Fruit fly (Drosophila melanogaster) whole organism, embryonic: ENCODE data around the gene cindr.

ENCODE experiments used
- Ada2b ChIP-seq: fragments of 200-800 bp; sonication (Bioruptor generic); IDR thresholded peaks from 2 replicates; pipeline ENCODE4 v1.3.6; 2022; ENCODE audit warnings: missing biosample characterization, missing genetic modification characterization
- BEAF-32 ChIP-seq: fragments of 200-800 bp; sonication (Bioruptor generic); optimal IDR thresholded peaks from 3 replicates; lab custom pipeline; 2017; ENCODE audit warnings: missing biosample characterization, missing genetic modification characterization, mild to moderate bottlenecking, moderate library complexity, missing genetic modification reagents
- CG1024 ChIP-seq: fragments of 200-800 bp; sonication (Bioruptor generic); IDR thresholded peaks from 2 replicates; pipeline ENCODE4 v1.3.6; 2022; ENCODE audit warnings: missing biosample characterization, missing genetic modification characterization
- CG10431 ChIP-seq: fragments of 200-800 bp; sonication (Bioruptor generic); optimal IDR thresholded peaks from 3 replicates; lab custom pipeline; 2018; ENCODE audit warnings: missing biosample characterization, mild to moderate bottlenecking, missing genetic modification characterization
- CG10462 ChIP-seq: fragments of 200-800 bp; sonication (Bioruptor generic); optimal IDR thresholded peaks from 2 replicates; lab custom pipeline; 2016; ENCODE audit warnings: missing biosample characterization, missing genetic modification characterization
- CG10654 ChIP-seq: fragments of 200-800 bp; sonication (Bioruptor generic); optimal IDR thresholded peaks from 2 replicates; lab custom pipeline; 2016; ENCODE audit warnings: missing biosample characterization, missing genetic modification characterization
- CG11247 ChIP-seq: fragments of 200-800 bp; sonication (Bioruptor generic); IDR thresholded peaks from 2 replicates; pipeline ENCODE4 v1.3.6; 2022; ENCODE audit warnings: missing biosample characterization, missing genetic modification characterization
- CG11696 ChIP-seq: fragments of 200-800 bp; sonication (Bioruptor generic); IDR thresholded peaks from 2 replicates; pipeline ENCODE4 v1.3.6; 2022; ENCODE audit warnings: missing biosample characterization, missing genetic modification characterization
- CG13894 ChIP-seq: fragments of 200-800 bp; sonication (Bioruptor generic); optimal IDR thresholded peaks from 3 replicates; lab custom pipeline; 2018; ENCODE audit warnings: missing biosample characterization, mild to moderate bottlenecking, missing genetic modification characterization, moderate library complexity
- CG14860 ChIP-seq: fragments of 200-800 bp; sonication (Bioruptor generic); IDR thresholded peaks from 3 replicates; pipeline ENCODE4 v1.3.6; 2022; ENCODE audit warnings: missing biosample characterization, missing genetic modification characterization; ENCODE audit not compliant: partially characterized antibody
- CG1603 ChIP-seq: fragments of 200-800 bp; sonication (Bioruptor generic); optimal IDR thresholded peaks from 2 replicates; lab custom pipeline; 2019; ENCODE audit warnings: missing biosample characterization, mild to moderate bottlenecking, missing genetic modification characterization, moderate library complexity
- CG2199 ChIP-seq: fragments of 200-800 bp; sonication (Bioruptor generic); IDR thresholded peaks from 3 replicates; pipeline ENCODE4 v1.3.6; 2022; ENCODE audit warnings: missing biosample characterization, missing genetic modification characterization
- CG32767 ChIP-seq: fragments of 200-800 bp; sonication (Bioruptor generic); IDR thresholded peaks from 2 replicates; pipeline ENCODE4 v1.3.6; 2022; ENCODE audit warnings: missing biosample characterization, missing genetic modification characterization
- CG3407 ChIP-seq: fragments of 200-800 bp; sonication (Bioruptor generic); optimal IDR thresholded peaks from 2 replicates; lab custom pipeline; 2018; ENCODE audit warnings: missing biosample characterization, mild to moderate bottlenecking, missing genetic modification characterization
- CG6254 ChIP-seq: fragments of 200-800 bp; sonication (Bioruptor generic); optimal IDR thresholded peaks from 3 replicates; lab custom pipeline; 2017; ENCODE audit warnings: mild to moderate bottlenecking, missing biosample characterization, missing genetic modification reagents, missing genetic modification characterization
- CG8359 ChIP-seq: fragments of 200-800 bp; sonication (Bioruptor generic); optimal IDR thresholded peaks from 2 replicates; lab custom pipeline; 2017; ENCODE audit warnings: missing biosample characterization, mild to moderate bottlenecking, missing genetic modification characterization, borderline replicate concordance
- CG8765 ChIP-seq: fragments of 200-800 bp; sonication (Bioruptor generic); IDR thresholded peaks from 2 replicates; pipeline ENCODE4 v1.3.6; 2022; ENCODE audit warnings: missing biosample characterization, missing genetic modification characterization
- CG9437 ChIP-seq: fragments of 200-800 bp; sonication (Bioruptor generic); optimal IDR thresholded peaks from 2 replicates; lab custom pipeline; 2018; ENCODE audit warnings: missing biosample characterization, mild to moderate bottlenecking, missing genetic modification characterization
- CG9932 ChIP-seq: fragments of 200-800 bp; sonication (Bioruptor generic); IDR thresholded peaks from 2 replicates; pipeline ENCODE4 v1.3.6; 2022; ENCODE audit warnings: missing biosample characterization, missing genetic modification characterization
- Hey ChIP-seq: fragments of 200-800 bp; sonication (Bioruptor generic); optimal IDR thresholded peaks from 3 replicates; lab custom pipeline; 2018; ENCODE audit warnings: missing biosample characterization, mild to moderate bottlenecking, missing genetic modification characterization
- Lhr ChIP-seq: fragments of 200-800 bp; sonication (Bioruptor generic); optimal IDR thresholded peaks from 3 replicates; lab custom pipeline; 2017; ENCODE audit warnings: mild to moderate bottlenecking, missing biosample characterization, missing genetic modification reagents, missing genetic modification characterization
- Lpt ChIP-seq: fragments of >200 bp; optimal IDR thresholded peaks from 2 replicates; lab custom pipeline; 2018; ENCODE audit warnings: missing biosample characterization, missing genetic modification characterization
- Nf-YC ChIP-seq: fragments of 200-800 bp; optimal IDR thresholded peaks from 3 replicates; lab custom pipeline; 2019; ENCODE audit warnings: missing biosample characterization, mild to moderate bottlenecking, missing genetic modification characterization, moderate library complexity
- ab ChIP-seq: fragments of 200-800 bp; sonication (Bioruptor generic); optimal IDR thresholded peaks from 2 replicates; lab custom pipeline; 2016; ENCODE audit warnings: missing biosample characterization, missing genetic modification characterization
- ap ChIP-seq: fragments of 200-800 bp; sonication (Bioruptor generic); IDR thresholded peaks from 2 replicates; pipeline ENCODE4 v1.3.6; 2022; ENCODE audit warnings: missing biosample characterization, missing genetic modification characterization
- cato ChIP-seq: fragments of 200-800 bp; sonication (Bioruptor generic); optimal IDR thresholded peaks from 2 replicates; lab custom pipeline; 2016; ENCODE audit warnings: missing biosample characterization, missing genetic modification characterization, borderline replicate concordance
- caup ChIP-seq: fragments of 200-800 bp; sonication (Bioruptor generic); optimal IDR thresholded peaks from 3 replicates; lab custom pipeline; 2017; ENCODE audit warnings: missing biosample characterization, mild to moderate bottlenecking, missing genetic modification characterization, moderate library complexity; ENCODE audit not compliant: severe bottlenecking
- cg ChIP-seq: fragments of 200-800 bp; sonication (Bioruptor generic); optimal IDR thresholded peaks from 3 replicates; lab custom pipeline; 2019; ENCODE audit warnings: missing biosample characterization, mild to moderate bottlenecking, missing genetic modification characterization, moderate library complexity
- corto ChIP-seq: fragments of 200-800 bp; sonication (Bioruptor generic); optimal IDR thresholded peaks from 2 replicates; lab custom pipeline; 2016; ENCODE audit warnings: missing biosample characterization, mild to moderate bottlenecking, missing genetic modification characterization, moderate library complexity
- emc ChIP-seq: fragments of 200-800 bp; sonication (Bioruptor generic); optimal IDR thresholded peaks from 2 replicates; lab custom pipeline; 2016; ENCODE audit warnings: missing biosample characterization, missing genetic modification characterization
- eyg ChIP-seq: fragments of 200-800 bp; sonication (Bioruptor generic); optimal IDR thresholded peaks from 3 replicates; lab custom pipeline; 2016; ENCODE audit warnings: missing biosample characterization, missing genetic modification characterization
- fd102C ChIP-seq: fragments of 200-800 bp; sonication (Bioruptor generic); optimal IDR thresholded peaks from 2 replicates; lab custom pipeline; 2018; ENCODE audit warnings: missing biosample characterization, mild to moderate bottlenecking, missing genetic modification characterization, moderate library complexity
- gcm2 ChIP-seq: fragments of 200-800 bp; sonication (Bioruptor generic); optimal IDR thresholded peaks from 2 replicates; lab custom pipeline; 2016; ENCODE audit warnings: missing biosample characterization, missing genetic modification characterization
- grn ChIP-seq: fragments of 200-800 bp; sonication (Bioruptor generic); optimal IDR thresholded peaks from 3 replicates; lab custom pipeline; 2017; ENCODE audit warnings: missing biosample characterization, missing genetic modification characterization
- her ChIP-seq: fragments of 200-800 bp; sonication (Bioruptor generic); optimal IDR thresholded peaks from 2 replicates; lab custom pipeline; 2016; ENCODE audit warnings: missing biosample characterization, missing genetic modification characterization
- hth ChIP-seq: fragments of >200 bp; optimal IDR thresholded peaks from 2 replicates; lab custom pipeline; 2017; ENCODE audit warnings: inconsistent platforms
- jigr1 ChIP-seq: fragments of 200-800 bp; sonication (Bioruptor generic); IDR thresholded peaks from 3 replicates; pipeline ENCODE4 v1.3.6; 2022; ENCODE audit warnings: missing biosample characterization, missing genetic modification characterization
- odd ChIP-seq: fragments of 200-800 bp; sonication (Bioruptor generic); optimal IDR thresholded peaks from 2 replicates; lab custom pipeline; 2017; ENCODE audit warnings: missing biosample characterization, mild to moderate bottlenecking, missing genetic modification characterization
- p53 ChIP-seq: fragments of 200-800 bp; sonication (Bioruptor generic); optimal IDR thresholded peaks from 2 replicates; lab custom pipeline; 2016; ENCODE audit warnings: missing biosample characterization, missing genetic modification characterization
- pan ChIP-seq, 4 experiments: fragments of >200 bp in 3 of 4; fragments of 200-800 bp in 1 of 4; sonication (Bioruptor generic) in 1 of 4; optimal IDR thresholded peaks in 3 of 4; IDR thresholded peaks in 1 of 4; 2 replicates each; pipeline versions ENCODE4 v1.3.6 to Lab custom; 2017 to 2022; ENCODE audit warnings: missing biosample characterization in 2 of 4, missing genetic modification characterization in 2 of 4, mixed read lengths in 1 of 4
- pnt ChIP-seq: fragments of 200-800 bp; sonication (Bioruptor generic); optimal IDR thresholded peaks from 3 replicates; lab custom pipeline; 2016; ENCODE audit warnings: missing biosample characterization, missing genetic modification characterization
- schlank ChIP-seq: fragments of 200-800 bp; sonication (Bioruptor generic); optimal IDR thresholded peaks from 2 replicates; lab custom pipeline; 2018; ENCODE audit warnings: missing biosample characterization, mild to moderate bottlenecking, missing genetic modification characterization
- sima ChIP-seq: fragments of 200-800 bp; sonication (Bioruptor generic); optimal IDR thresholded peaks from 2 replicates; lab custom pipeline; 2016; ENCODE audit warnings: missing biosample characterization, missing genetic modification characterization
- so ChIP-seq: fragments of 200-800 bp; sonication (Bioruptor generic); IDR thresholded peaks from 3 replicates; pipeline ENCODE4 v1.3.6; 2022; ENCODE audit warnings: missing biosample characterization, missing genetic modification characterization
- sqz ChIP-seq: fragments of 200-800 bp; sonication (Bioruptor generic); optimal IDR thresholded peaks from 3 replicates; lab custom pipeline; 2018; ENCODE audit warnings: missing biosample characterization, mild to moderate bottlenecking, missing genetic modification characterization
- ssp ChIP-seq: fragments of 200-800 bp; sonication (Bioruptor generic); IDR thresholded peaks from 2 replicates; pipeline ENCODE4 v1.3.6; 2022; ENCODE audit warnings: missing biosample characterization, missing genetic modification characterization
- tin ChIP-seq: fragments of 200-800 bp; sonication (Bioruptor generic); optimal IDR thresholded peaks from 3 replicates; lab custom pipeline; 2016; ENCODE audit warnings: missing biosample characterization, missing genetic modification characterization
- toy ChIP-seq: fragments of 200-800 bp; sonication (Bioruptor generic); IDR thresholded peaks from 2 replicates; pipeline ENCODE4 v1.3.6; 2022; ENCODE audit warnings: missing biosample characterization, missing genetic modification characterization
- twi ChIP-seq: fragments of 200-800 bp; optimal IDR thresholded peaks from 2 replicates; lab custom pipeline; 2019; ENCODE audit warnings: missing biosample characterization, mild to moderate bottlenecking, missing genetic modification characterization, moderate library complexity
- unc-4 ChIP-seq: fragments of 200-800 bp; sonication (Bioruptor generic); IDR thresholded peaks from 2 replicates; pipeline ENCODE4 v1.3.6; 2022; ENCODE audit warnings: missing biosample characterization, missing genetic modification characterization; ENCODE audit not compliant: partially characterized antibody
- yki ChIP-seq: fragments of >200 bp; optimal IDR thresholded peaks from 3 replicates; lab custom pipeline; 2018

Gene cindr

dm6 chr3R:30817246-30817645 lies 8.8 kb downstream of the cindr start (continued):
- peak; percentile 50 for TF ChIP-seq ab (GFP tag; lab: Kevin White, UChicago)
- 0 out of 2 replicates have a peak, but pooled peaks have one; percentile 45 for TF ChIP-seq CG11247 (GFP tag; lab: Robert Waterston, UW)
- no peak for TF ChIP-seq fd102C (GFP tag; lab: Kevin White, UChicago)
- TF ChIP-seq CG1024 (GFP tag; lab: Robert Waterston, UW): peak; percentile 63
- peak; percentile 62 for TF ChIP-seq CG32767
- peak; percentile 77 for TF ChIP-seq CG9437 (GFP tag; lab: Kevin White, UChicago)
- peak; percentile 77 for TF ChIP-seq odd (GFP tag; lab: Kevin White, UChicago)
- peak; percentile 70 for TF ChIP-seq CG13894 (tag; lab: Kevin White, UChicago)
- no peak for TF ChIP-seq Hey (tag; lab: Kevin White, UChicago)
- no peak for TF ChIP-seq BEAF-32
- no peak for TF ChIP-seq CG14860
- TF ChIP-seq sqz: peak; percentile 62
- peak; percentile 77 for TF ChIP-seq pnt (GFP tag; lab: Kevin White, UChicago)
- TF ChIP-seq CG3407: peak; percentile 78
- peak; percentile 83 for TF ChIP-seq tin (GFP tag; lab: Kevin White, UChicago)
- peak; percentile 85 for TF ChIP-seq CG10462 (GFP tag; lab: Kevin White, UChicago)
- peak; percentile 42 for TF ChIP-seq twi (tag; lab: Kevin White, UChicago)
- TF ChIP-seq CG1603: peak; percentile 25
- no peak for TF ChIP-seq cg (GFP tag; lab: Kevin White, UChicago)
- TF ChIP-seq hth (lab: Kevin White, UChicago): no peak
- TF ChIP-seq pan (optimal IDR thresholded peaks at IDR 0.05; lab: Kevin White, UChicago): no peak
- TF ChIP-seq pan (GFP tag; optimal IDR thresholded peaks at IDR 0.05 in 1 of 2, IDR thresholded peaks at IDR 0.05 in 1 of 2): peak in 1 of 2 experiments; percentile 70
- TF ChIP-seq cato (GFP tag; lab: Kevin White, UChicago): peak; percentile 45
- TF ChIP-seq toy (GFP tag; lab: Robert Waterston, UW): no peak
- TF ChIP-seq ap (GFP tag; lab: Robert Waterston, UW): peak; percentile 79
- TF ChIP-seq CG10654 (GFP tag; lab: Kevin White, UChicago): peak; percentile 75
- TF ChIP-seq CG8359 (GFP tag; lab: Kevin White, UChicago): peak; percentile 69
- TF ChIP-seq grn: peak; percentile 15
- peak; percentile 53 for TF ChIP-seq sima
- TF ChIP-seq CG8765 (GFP tag; lab: Robert Waterston, UW): peak; percentile 46; the same call in 1 of the 2 replicates
- TF ChIP-seq CG11696 (GFP tag; lab: Robert Waterston, UW): 0 out of 2 replicates have a peak, but pooled peaks have one; percentile 27
- TF ChIP-seq unc-4 (GFP tag; lab: Robert Waterston, UW): no peak
- TF ChIP-seq CG9932 (GFP tag; lab: Robert Waterston, UW): peak; percentile 68
- peak; percentile 24 for TF ChIP-seq schlank (tag; lab: Kevin White, UChicago)
- no peak for TF ChIP-seq yki
- no peak for TF ChIP-seq jigr1 (GFP tag; lab: Robert Waterston, UW)
- peak; percentile 49 for TF ChIP-seq her (GFP tag; lab: Kevin White, UChicago)
- TF ChIP-seq emc (GFP tag; lab: Kevin White, UChicago): no peak
- peak; percentile 66 for TF ChIP-seq gcm2
- peak; percentile 87 for TF ChIP-seq CG6254
- peak; percentile 86; the same call in 2 of the 3 replicates for TF ChIP-seq so (GFP tag; lab: Robert Waterston, UW)
- no peak for TF ChIP-seq Lpt (GFP tag; lab: Kevin White, UChicago)
- TF ChIP-seq Lhr (GFP tag; lab: Kevin White, UChicago): peak; percentile 69
- TF ChIP-seq p53: peak; percentile 40
- peak; percentile 73 for TF ChIP-seq caup (GFP tag; lab: Kevin White, UChicago)
- peak; percentile 45 for TF ChIP-seq eyg (GFP tag; lab: Kevin White, UChicago)
- peak; percentile 70 for TF ChIP-seq ssp
- peak; percentile 69 for TF ChIP-seq CG10431 (GFP tag; lab: Kevin White, UChicago)
- peak; percentile 81 for TF ChIP-seq Ada2b (GFP tag; lab: Robert Waterston, UW)
- TF ChIP-seq Nf-YC (tag; lab: Kevin White, UChicago): peak; percentile 79
- 0 out of 3 replicates have a peak, but pooled peaks have one; percentile 62 for TF ChIP-seq CG2199 (GFP tag; lab: Robert Waterston, UW)
- peak; percentile 21 for TF ChIP-seq corto (GFP tag; lab: Kevin White, UChicago)
